Fruit fly (Drosophila melanogaster) Kc167 (cell line): ENCODE measurements around the gene Kaz-m1.

Experiments
- Sin3A ChIP-seq: fragments of >200 bp; optimal IDR thresholded peaks from 2 replicates; lab custom pipeline; 2018; ENCODE audit warnings: missing external identifiers
- h ChIP-seq: fragments of >200 bp; optimal IDR thresholded peaks from 3 replicates; lab custom pipeline; 2018; ENCODE audit warnings: missing external identifiers
- insv ChIP-seq: fragments of >200 bp; optimal IDR thresholded peaks from 3 replicates; lab custom pipeline; 2018; ENCODE audit warnings: missing external identifiers
- ttk ChIP-seq: sonication (Bioruptor generic); optimal IDR thresholded peaks from 2 replicates; lab custom pipeline; 2017; ENCODE audit warnings: missing external identifiers

DNA sequence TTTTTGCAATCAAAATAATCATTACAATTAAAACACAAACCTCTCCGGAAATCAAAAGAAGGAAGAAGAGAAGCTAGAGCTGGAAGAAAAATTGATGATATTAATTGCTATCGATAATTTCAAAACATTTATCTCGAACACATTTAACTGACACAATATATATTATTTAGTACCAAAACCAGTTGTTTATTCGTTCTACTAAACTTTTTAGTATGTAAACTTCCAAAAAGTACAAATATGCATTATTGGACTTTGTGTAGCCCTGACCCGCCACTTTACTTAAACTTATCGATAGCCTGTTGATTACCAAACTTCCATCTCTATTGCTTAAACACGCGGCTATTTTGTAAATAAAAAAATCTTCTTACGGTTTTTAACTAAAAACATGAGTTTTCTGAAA lies 44.7 kb downstream of the Kaz-m1 start, which contains the start of the genes RpL34a and Trmt61:
- no peak for TF ChIP-seq insv (lab: Kevin White, UChicago)
- TF ChIP-seq Sin3A: no peak
- TF ChIP-seq ttk (lab: Kevin White, UChicago): no peak
- no peak for TF ChIP-seq h (lab: Kevin White, UChicago)
